Fruit fly (Drosophila melanogaster) whole organism: ENCODE results near the gene brat.

Experiments
- CG8478 ChIP-seq: fragments of >200 bp; optimal IDR thresholded peaks from 2 replicates; lab custom pipeline; 2018; ENCODE audit warnings: inconsistent platforms
- pan ChIP-seq: fragments of >200 bp; optimal IDR thresholded peaks from 2 replicates; lab custom pipeline; 2017

DNA sequence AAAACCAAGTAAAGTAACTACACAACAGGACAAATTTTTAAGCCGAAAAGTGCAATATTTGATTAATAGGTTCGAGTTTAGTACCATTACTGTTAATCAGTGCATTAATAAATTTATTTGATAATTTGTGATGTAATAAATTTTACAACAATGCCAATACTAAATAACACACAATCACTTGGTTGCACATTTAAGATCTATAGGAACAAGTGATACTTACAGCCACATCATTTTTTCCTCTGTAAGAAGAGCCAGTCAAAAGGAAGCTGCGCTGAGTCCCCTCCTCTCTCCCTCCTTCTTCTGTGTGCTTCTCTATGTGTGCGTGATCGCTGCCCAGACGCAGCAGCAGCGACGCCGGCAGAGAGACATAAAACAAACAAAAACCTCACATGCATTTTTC lies 3.1 kb downstream of the brat start:
- TF ChIP-seq CG8478 (lab: Kevin White, UChicago) (no peak), pan (lab: Kevin White, UChicago) (no peak)
